Fruit fly (Drosophila melanogaster) whole organism, prepupa: ENCODE results near the gene yellow-b.

Experiments
- CG11762 ChIP-seq: fragments of 200-800 bp; sonication (Bioruptor generic); optimal IDR thresholded peaks from 3 replicates; lab custom pipeline; 2016; ENCODE audit warnings: missing biosample characterization, missing genetic modification characterization; ENCODE audit not compliant: insufficient read depth
- CG3032 ChIP-seq: fragments of 200-800 bp; optimal IDR thresholded peaks from 2 replicates; lab custom pipeline; 2019; ENCODE audit warnings: missing biosample characterization, mild to moderate bottlenecking, missing genetic modification characterization, moderate library complexity
- CG7368 ChIP-seq: fragments of 200-800 bp; sonication (Bioruptor generic); optimal IDR thresholded peaks from 3 replicates; lab custom pipeline; 2016; ENCODE audit warnings: missing biosample characterization, missing genetic modification characterization
- Gug ChIP-seq: fragments of 200-800 bp; sonication (Bioruptor generic); IDR thresholded peaks from 2 replicates; pipeline ENCODE4 v1.3.6; 2022; ENCODE audit warnings: missing biosample characterization, missing genetic modification characterization
- Hr38 ChIP-seq: sonication (Bioruptor generic); optimal IDR thresholded peaks from 2 replicates; lab custom pipeline; 2016; ENCODE audit warnings: missing biosample characterization, missing genetic modification characterization
- Hr4 ChIP-seq: fragments of 200-800 bp; sonication (Bioruptor generic); optimal IDR thresholded peaks from 3 replicates; lab custom pipeline; 2016; ENCODE audit warnings: missing biosample characterization, missing genetic modification characterization
- OdsH ChIP-seq: fragments of 200-800 bp; sonication (Bioruptor generic); optimal IDR thresholded peaks from 3 replicates; lab custom pipeline; 2016; ENCODE audit warnings: missing biosample characterization, missing genetic modification characterization
- Sox15 ChIP-seq: fragments of 200-800 bp; sonication (Bioruptor generic); optimal IDR thresholded peaks from 3 replicates; lab custom pipeline; 2016; ENCODE audit warnings: missing biosample characterization, missing genetic modification characterization
- eg ChIP-seq: fragments of 200-800 bp; sonication (Bioruptor generic); IDR thresholded peaks from 3 replicates; pipeline ENCODE4 v1.3.6; 2022; ENCODE audit warnings: missing biosample characterization, missing genetic modification characterization
- fd85E ChIP-seq: fragments of 200-800 bp; sonication (Bioruptor generic); optimal IDR thresholded peaks from 3 replicates; lab custom pipeline; 2016; ENCODE audit warnings: missing biosample characterization, missing genetic modification characterization
- lz ChIP-seq: fragments of 200-800 bp; sonication (Bioruptor generic); optimal IDR thresholded peaks from 3 replicates; lab custom pipeline; 2016; ENCODE audit warnings: missing biosample characterization, missing genetic modification characterization
- svp ChIP-seq: fragments of 200-800 bp; sonication (Bioruptor generic); peaks from one replicate; lab custom pipeline; 2016; ENCODE audit warnings: missing biosample characterization, missing genetic modification characterization

- TF ChIP-seq OdsH (GFP tag; lab: Kevin White, UChicago) (no peak), Hr38 (GFP tag; lab: Kevin White, UChicago) (no peak), Sox15 (GFP tag; lab: Kevin White, UChicago) (no peak), eg (GFP tag; lab: Robert Waterston, UW) (no peak), lz (GFP tag; lab: Kevin White, UChicago) (no peak), Hr4 (GFP tag; lab: Kevin White, UChicago) (no peak), CG3032 (tag; lab: Kevin White, UChicago) (no peak), svp (GFP tag; lab: Kevin White, UChicago) (no peak), CG11762 (GFP tag; lab: Kevin White, UChicago) (no peak), fd85E (GFP tag; lab: Kevin White, UChicago) (no peak), CG7368 (GFP tag; lab: Kevin White, UChicago) (no peak), Gug (GFP tag; lab: Robert Waterston, UW) (no peak)
These were observed 43.9 kb upstream of the yellow-b start for dm6 chr2L:16710234-16710633.
